Worm (Caenorhabditis elegans) whole organism, L3 larva: ENCODE measurements around the gene srh-75.

Source experiments
- ceh-16 ChIP-seq: sonication (generic microtip); optimal IDR thresholded peaks from 2 replicates; lab custom pipeline; 2017; ENCODE audit warnings: missing biosample characterization, missing genetic modification characterization
- elt-1 ChIP-seq: fragments of 150-350 bp; optimal IDR thresholded peaks from 2 replicates; lab custom pipeline; 2014; ENCODE audit warnings: missing biosample characterization, missing genetic modification characterization
- fos-1 ChIP-seq: fragments of 150-350 bp; optimal IDR thresholded peaks from 2 replicates; lab custom pipeline; 2014; ENCODE audit warnings: missing biosample characterization, missing genetic modification characterization
- nhr-23 ChIP-seq: fragments of 150-350 bp; optimal IDR thresholded peaks from 2 replicates; lab custom pipeline; 2014; ENCODE audit warnings: missing biosample characterization, missing genetic modification reagents, missing genetic modification characterization
- skn-1 ChIP-seq: fragments of 150-350 bp; optimal IDR thresholded peaks from 2 replicates; lab custom pipeline; 2014; ENCODE audit warnings: missing biosample characterization, missing genetic modification characterization

DNA sequence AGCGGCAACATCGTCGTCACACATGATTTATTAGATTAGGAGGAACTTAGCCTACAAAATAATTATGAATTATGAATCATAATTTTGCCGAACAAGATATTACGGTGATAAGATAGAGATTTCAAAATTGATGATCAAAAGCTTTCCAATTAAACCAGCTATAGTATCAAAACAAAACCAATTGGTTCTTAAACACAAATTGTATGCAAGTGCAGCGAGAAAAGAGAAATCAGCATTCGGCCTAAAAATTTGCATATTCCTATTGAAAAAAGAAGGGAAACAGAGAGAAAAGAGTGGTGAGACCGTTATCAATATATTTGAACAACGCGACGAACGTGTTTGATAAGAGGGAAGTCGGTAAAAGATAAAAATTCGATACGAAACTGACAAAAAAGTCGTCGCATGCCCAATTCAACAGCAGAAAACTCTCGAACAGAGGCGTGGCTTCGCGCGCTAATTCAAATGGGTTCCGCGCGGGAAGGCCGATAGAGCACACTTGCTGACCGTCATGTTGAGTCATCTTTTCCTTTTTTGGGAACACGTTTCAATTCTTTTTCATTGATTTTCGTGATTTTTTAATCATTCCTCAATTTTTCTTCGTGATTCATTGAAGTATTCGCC, 21.3 kb upstream of the srh-75 start, which contains the start of gene act-2:
- TF ChIP-seq ceh-16 (tag; lab: Kevin White, UChicago) = no peak
- TF ChIP-seq elt-1 (tag; lab: Kevin White, UChicago) = peak; percentile 20
- peak; percentile 78 for TF ChIP-seq nhr-23
- TF ChIP-seq fos-1 (tag; lab: Kevin White, UChicago) = peak; percentile 88
- peak; percentile 23 for TF ChIP-seq skn-1 (tag; lab: Kevin White, UChicago)
